Fruit fly (Drosophila melanogaster): Measurements from ENCODE around the gene Sarm.

Gene Sarm

DNA sequence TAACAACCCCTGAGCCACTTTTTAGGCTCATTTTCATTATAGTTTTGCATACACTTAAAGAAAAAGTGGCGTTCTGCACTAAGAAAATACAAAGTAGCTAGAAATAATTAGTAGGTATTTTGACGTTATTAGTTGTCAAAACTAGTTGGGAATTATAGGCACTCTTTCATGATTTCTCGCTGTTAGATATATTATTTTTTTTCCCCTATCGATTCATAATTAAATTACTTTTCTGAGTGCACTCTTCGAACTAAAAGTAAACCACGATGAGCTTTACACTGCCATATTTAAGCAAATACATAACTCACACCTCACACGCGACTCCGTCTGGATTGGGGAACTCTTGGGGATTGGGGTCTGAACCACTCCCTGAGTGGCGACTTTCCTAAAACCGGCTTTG is 9.0 kb downstream of the Sarm start (continued):
- TF ChIP-seq CG3281 (GFP tag; optimal IDR thresholded peaks at IDR 0.05) (peak; percentile 69), CG17612 (GFP tag; IDR thresholded peaks at IDR 0.05) (no peak), CG16863 (GFP tag; optimal IDR thresholded peaks at IDR 0.05) (no peak), sima (GFP tag; optimal IDR thresholded peaks at IDR 0.05) (no peak), Abd-B (GFP tag; optimal IDR thresholded peaks at IDR 0.05) (peak; percentile 63), CG6765 (GFP tag; optimal IDR thresholded peaks at IDR 0.05) (no peak), org-1 (GFP tag; optimal IDR thresholded peaks at IDR 0.05) (no peak), CG5180 (GFP tag; optimal IDR thresholded peaks at IDR 0.05) (peak; percentile 67), NfI (GFP tag; optimal IDR thresholded peaks at IDR 0.05) (no peak), CG9727 (GFP tag; optimal IDR thresholded peaks at IDR 0.05) (peak; percentile 67), ase (GFP tag; IDR thresholded peaks at IDR 0.05) (0 out of 3 replicates have a peak, but pooled peaks have one; percentile 40), Side (GFP tag; optimal IDR thresholded peaks at IDR 0.05) (no peak), CG6854 (GFP tag; optimal IDR thresholded peaks at IDR 0.05) (peak; percentile 12), onecut (GFP tag; IDR thresholded peaks at IDR 0.05) (peak; percentile 51), seq (GFP tag; IDR thresholded peaks at IDR 0.05) (peak; percentile 36; the same call in 1 of the 2 replicates), jigr1 (GFP tag; IDR thresholded peaks at IDR 0.05) (0 out of 3 replicates have a peak, but pooled peaks have one; percentile 42), inv (GFP tag; IDR thresholded peaks at IDR 0.05; ENCODE audit: partially characterized antibody) (no peak), CG18476 (GFP tag; optimal IDR thresholded peaks at IDR 0.05) (peak; percentile 59), CG6254 (GFP tag; optimal IDR thresholded peaks at IDR 0.05) (peak; percentile 67), Hr78 (GFP tag; optimal IDR thresholded peaks at IDR 0.05) (peak in 1 of 2 experiments; percentile 70), CG3838 (GFP tag; optimal IDR thresholded peaks at IDR 0.05) (no peak), peb (GFP tag; IDR thresholded peaks at IDR 0.05) (no peak), CG1603 (tag; optimal IDR thresholded peaks at IDR 0.05) (no peak), CG8478 (optimal IDR thresholded peaks at IDR 0.05) (no peak), GATAe (GFP tag; conservative IDR thresholded peaks at IDR 0.05) (no peak), Pdp1 (GFP tag; optimal IDR thresholded peaks at IDR 0.05) (peak; percentile 1 to 70), Hand (GFP tag; optimal IDR thresholded peaks at IDR 0.05) (no peak), CG1602 (GFP tag; optimal IDR thresholded peaks at IDR 0.05) (peak; percentile 15), CG4360 (GFP tag; IDR thresholded peaks at IDR 0.05) (peak; percentile 55; the same call in 1 of the 2 replicates), CG1792 (GFP tag; optimal IDR thresholded peaks at IDR 0.05) (peak; percentile 19), Xbp1 (GFP tag; optimal IDR thresholded peaks at IDR 0.05) (peak; percentile 18), Vsx1 (GFP tag; optimal IDR thresholded peaks at IDR 0.05) (no peak), Nf-YC (tag; optimal IDR thresholded peaks at IDR 0.05) (peak; percentile 9), Dip2 (GFP tag; IDR thresholded peaks at IDR 0.05) (no peak), Drgx (GFP tag; IDR thresholded peaks at IDR 0.05) (peak; percentile 75), CG9876 (GFP tag; optimal IDR thresholded peaks at IDR 0.05) (no peak), schlank (tag; optimal IDR thresholded peaks at IDR 0.05) (no peak), ro (GFP tag; IDR thresholded peaks at IDR 0.05) (0 out of 2 replicates have a peak, but pooled peaks have one; percentile 38), sob (GFP tag; IDR thresholded peaks at IDR 0.05) (peak; percentile 52; the same call in 1 of the 2 replicates), ab (GFP tag; optimal IDR thresholded peaks at IDR 0.05) (no peak), ttk (GFP tag; IDR thresholded peaks at IDR 0.05) (peak; percentile 67; the same call in 1 of the 2 replicates), CG4328 (GFP tag; optimal IDR thresholded peaks at IDR 0.05) (peak; percentile 15), Rx (GFP tag; IDR thresholded peaks at IDR 0.05) (peak; percentile 54), CG15269 (tag; optimal IDR thresholded peaks at IDR 0.05) (no peak), Tbp (GFP tag; optimal IDR thresholded peaks at IDR 0.05) (no peak), zfh2 (GFP tag; optimal IDR thresholded peaks at IDR 0.05) (no peak), HLH54F (GFP tag; optimal IDR thresholded peaks at IDR 0.05) (no peak), Stat92E (GFP tag; optimal IDR thresholded peaks at IDR 0.05) (no peak), CG8089 (GFP tag; optimal IDR thresholded peaks at IDR 0.05) (no peak), CG8924 (tag; optimal IDR thresholded peaks at IDR 0.05) (peak; percentile 12), CG16815 (GFP tag; optimal IDR thresholded peaks at IDR 0.05) (no peak)

Data from whole organism, embryonic.